Fruit fly (Drosophila melanogaster) whole organism, embryonic: ENCODE measurements around the gene lectin-33A.

Experiments
- Bgb ChIP-seq: fragments of 200-800 bp; sonication (Bioruptor generic); IDR thresholded peaks from 2 replicates; pipeline ENCODE4 v1.3.6; 2022; ENCODE audit warnings: missing biosample characterization, missing genetic modification characterization; ENCODE audit not compliant: partially characterized antibody
- CG10267 ChIP-seq: fragments of 200-800 bp; sonication (Bioruptor generic); optimal IDR thresholded peaks from 2 replicates; lab custom pipeline; 2018; ENCODE audit warnings: missing biosample characterization, mild to moderate bottlenecking, missing genetic modification characterization, moderate library complexity
- CG10366 ChIP-seq: fragments of 200-800 bp; sonication (Bioruptor generic); IDR thresholded peaks from 2 replicates; pipeline ENCODE4 v1.3.6; 2022; ENCODE audit warnings: missing biosample characterization, missing genetic modification characterization
- CG11695 ChIP-seq: fragments of 200-800 bp; sonication (Bioruptor generic); IDR thresholded peaks from 3 replicates; pipeline ENCODE4 v1.3.6; 2022; ENCODE audit warnings: missing biosample characterization, missing genetic modification characterization
- CG14014 ChIP-seq: fragments of 200-800 bp; sonication (Bioruptor generic); IDR thresholded peaks from 2 replicates; pipeline ENCODE4 v1.3.6; 2022; ENCODE audit warnings: missing biosample characterization, missing genetic modification characterization
- CG14050 ChIP-seq: fragments of 200-800 bp; sonication (Bioruptor generic); IDR thresholded peaks from 3 replicates; pipeline ENCODE4 v1.3.6; 2022; ENCODE audit warnings: missing biosample characterization, missing genetic modification characterization
- CG14667 ChIP-seq: fragments of 200-800 bp; sonication (Bioruptor generic); IDR thresholded peaks from 2 replicates; pipeline ENCODE4 v1.3.6; 2022; ENCODE audit warnings: missing biosample characterization, missing genetic modification characterization
- CG15269 ChIP-seq: fragments of 200-800 bp; sonication (Bioruptor generic); optimal IDR thresholded peaks from 2 replicates; lab custom pipeline; 2018; ENCODE audit warnings: missing biosample characterization, mild to moderate bottlenecking, missing genetic modification characterization, moderate library complexity
- CG16813 ChIP-seq: fragments of 200-800 bp; sonication (Bioruptor generic); IDR thresholded peaks from 3 replicates; pipeline ENCODE4 v1.3.6; 2022; ENCODE audit warnings: missing biosample characterization, missing genetic modification characterization; ENCODE audit not compliant: partially characterized antibody
- CG1792 ChIP-seq: fragments of 200-800 bp; sonication (Bioruptor generic); optimal IDR thresholded peaks from 2 replicates; lab custom pipeline; 2016; ENCODE audit warnings: missing biosample characterization, missing genetic modification characterization
- CG1832 ChIP-seq: fragments of 200-800 bp; sonication (Bioruptor generic); optimal IDR thresholded peaks from 2 replicates; lab custom pipeline; 2017; ENCODE audit warnings: missing biosample characterization, mild to moderate bottlenecking, missing genetic modification characterization, inconsistent platforms
- CG18619 ChIP-seq: fragments of 200-800 bp; sonication (Bioruptor generic); optimal IDR thresholded peaks from 3 replicates; lab custom pipeline; 2017; ENCODE audit warnings: missing biosample characterization, mild to moderate bottlenecking, missing genetic modification characterization
- CG3847 ChIP-seq: fragments of 200-800 bp; sonication (Bioruptor generic); IDR thresholded peaks from 2 replicates; pipeline ENCODE4 v1.3.6; 2022; ENCODE audit warnings: missing biosample characterization, missing genetic modification characterization
- CG8089 ChIP-seq: fragments of 200-800 bp; sonication (Bioruptor generic); optimal IDR thresholded peaks from 3 replicates; lab custom pipeline; 2016; ENCODE audit warnings: missing biosample characterization, missing genetic modification characterization
- CG8290 ChIP-seq, 3 experiments: fragments of 200-800 bp; sonication (Bioruptor generic); optimal IDR thresholded peaks; 2 replicates each; lab custom pipeline; 2016 to 2019; ENCODE audit warnings: missing biosample characterization in 3 of 3, missing genetic modification characterization in 3 of 3, mild to moderate bottlenecking in 2 of 3, moderate library complexity in 1 of 3
- CG9437 ChIP-seq: fragments of 200-800 bp; sonication (Bioruptor generic); optimal IDR thresholded peaks from 2 replicates; lab custom pipeline; 2018; ENCODE audit warnings: missing biosample characterization, mild to moderate bottlenecking, missing genetic modification characterization
- Dbx ChIP-seq: fragments of 200-800 bp; sonication (Bioruptor generic); IDR thresholded peaks from 3 replicates; pipeline ENCODE4 v1.3.6; 2022; ENCODE audit warnings: missing biosample characterization, missing genetic modification characterization
- Dref ChIP-seq: fragments of 200-800 bp; sonication (Bioruptor generic); IDR thresholded peaks from 2 replicates; pipeline ENCODE4 v1.3.6; 2022; ENCODE audit warnings: missing biosample characterization, missing genetic modification characterization
- HLH4C ChIP-seq: fragments of 200-800 bp; sonication (Bioruptor generic); IDR thresholded peaks from 3 replicates; pipeline ENCODE4 v1.3.6; 2022; ENCODE audit warnings: missing biosample characterization, missing genetic modification characterization; ENCODE audit not compliant: partially characterized antibody
- Hsf ChIP-seq: fragments of 200-800 bp; sonication (Bioruptor generic); optimal IDR thresholded peaks from 3 replicates; lab custom pipeline; 2016; ENCODE audit warnings: missing biosample characterization, missing genetic modification characterization
- Lpt ChIP-seq: fragments of >200 bp; optimal IDR thresholded peaks from 2 replicates; lab custom pipeline; 2018; ENCODE audit warnings: missing biosample characterization, missing genetic modification characterization
- Opbp ChIP-seq: fragments of 200-800 bp; sonication (Bioruptor generic); IDR thresholded peaks from 3 replicates; pipeline ENCODE4 v1.3.6; 2022; ENCODE audit warnings: missing biosample characterization, missing genetic modification characterization; ENCODE audit not compliant: partially characterized antibody
- Side ChIP-seq: fragments of 200-800 bp; sonication (Bioruptor generic); optimal IDR thresholded peaks from 2 replicates; lab custom pipeline; 2016; ENCODE audit warnings: missing biosample characterization, missing genetic modification characterization
- Six4 ChIP-seq: fragments of 200-800 bp; sonication (Bioruptor generic); optimal IDR thresholded peaks from 2 replicates; lab custom pipeline; 2016; ENCODE audit warnings: missing biosample characterization, missing genetic modification characterization
- Sry-β ChIP-seq: fragments of 200-800 bp; sonication (Bioruptor generic); optimal IDR thresholded peaks from 2 replicates; lab custom pipeline; 2018; ENCODE audit warnings: missing biosample characterization, mild to moderate bottlenecking, missing genetic modification characterization, moderate library complexity
- Sry-δ ChIP-seq: fragments of 200-800 bp; sonication (Bioruptor generic); optimal IDR thresholded peaks from 2 replicates; lab custom pipeline; 2016; ENCODE audit warnings: missing biosample characterization, missing genetic modification characterization
- Usf ChIP-seq: fragments of 200-800 bp; sonication (Bioruptor generic); optimal IDR thresholded peaks from 2 replicates; lab custom pipeline; 2017; ENCODE audit warnings: missing genotype, missing biosample characterization, missing genetic modification characterization
- YL-1 ChIP-seq: fragments of 200-800 bp; sonication (Bioruptor generic); optimal IDR thresholded peaks from 3 replicates; lab custom pipeline; 2017; ENCODE audit warnings: missing biosample characterization, mild to moderate bottlenecking, missing genetic modification characterization
- abd-A ChIP-seq: fragments of 200-800 bp; sonication (Bioruptor generic); optimal IDR thresholded peaks from 3 replicates; lab custom pipeline; 2019; ENCODE audit warnings: missing biosample characterization, mild to moderate bottlenecking, missing genetic modification characterization, moderate library complexity
- bab2 ChIP-seq: fragments of 200-800 bp; sonication (Bioruptor generic); optimal IDR thresholded peaks from 2 replicates; lab custom pipeline; 2016; ENCODE audit warnings: missing biosample characterization, missing genetic modification characterization
- caup ChIP-seq: fragments of 200-800 bp; sonication (Bioruptor generic); optimal IDR thresholded peaks from 3 replicates; lab custom pipeline; 2017; ENCODE audit warnings: missing biosample characterization, mild to moderate bottlenecking, missing genetic modification characterization, moderate library complexity; ENCODE audit not compliant: severe bottlenecking
- chif ChIP-seq, 2 experiments: fragments of 200-800 bp; sonication (Bioruptor generic); optimal IDR thresholded peaks; 3 replicates each; lab custom pipeline; 2016; ENCODE audit warnings: missing biosample characterization in 2 of 2, missing genetic modification characterization in 2 of 2
- disco-r ChIP-seq: fragments of 200-800 bp; sonication (Bioruptor generic); optimal IDR thresholded peaks from 2 replicates; lab custom pipeline; 2016; ENCODE audit warnings: missing biosample characterization, missing genetic modification characterization
- dpn ChIP-seq, 2 experiments: fragments of 200-800 bp; sonication (Bioruptor generic); optimal IDR thresholded peaks; 3 replicates each; lab custom pipeline; 2016; ENCODE audit warnings: missing biosample characterization in 2 of 2, missing genetic modification characterization in 2 of 2
- eve ChIP-seq, 2 experiments: fragments of >200 bp; optimal IDR thresholded peaks; 2 replicates each; lab custom pipeline; 2017; ENCODE audit warnings: missing biosample characterization in 2 of 2, missing genetic modification characterization in 2 of 2
- fu2 ChIP-seq: fragments of 200-800 bp; sonication (Bioruptor generic); optimal IDR thresholded peaks from 2 replicates; lab custom pipeline; 2016; ENCODE audit warnings: missing biosample characterization, missing genetic modification characterization
- grau ChIP-seq: fragments of 200-800 bp; optimal IDR thresholded peaks from 3 replicates; lab custom pipeline; 2019; ENCODE audit warnings: missing biosample characterization, mild to moderate bottlenecking, missing genetic modification characterization, moderate library complexity
- gro ChIP-seq: fragments of 200-800 bp; sonication (Bioruptor generic); optimal IDR thresholded peaks from 2 replicates; lab custom pipeline; 2016; ENCODE audit warnings: missing biosample characterization, missing genetic modification characterization
- luna ChIP-seq: fragments of 200-800 bp; sonication (Bioruptor generic); optimal IDR thresholded peaks from 2 replicates; lab custom pipeline; 2016; ENCODE audit warnings: missing biosample characterization, missing genetic modification characterization
- maf-S ChIP-seq: fragments of 200-800 bp; sonication (Bioruptor generic); optimal IDR thresholded peaks from 2 replicates; lab custom pipeline; 2016; ENCODE audit warnings: missing biosample characterization, missing genetic modification characterization
- nerfin-1 ChIP-seq: fragments of 200-800 bp; sonication (Bioruptor generic); optimal IDR thresholded peaks from 3 replicates; lab custom pipeline; 2019; ENCODE audit warnings: missing biosample characterization, mild to moderate bottlenecking, missing genetic modification characterization, moderate library complexity
- org-1 ChIP-seq: fragments of 200-800 bp; sonication (Bioruptor generic); optimal IDR thresholded peaks from 2 replicates; lab custom pipeline; 2017; ENCODE audit warnings: missing biosample characterization, missing genetic modification characterization
- p53 ChIP-seq: fragments of 200-800 bp; sonication (Bioruptor generic); optimal IDR thresholded peaks from 2 replicates; lab custom pipeline; 2016; ENCODE audit warnings: missing biosample characterization, missing genetic modification characterization
- pum ChIP-seq: fragments of 200-800 bp; sonication (Bioruptor generic); optimal IDR thresholded peaks from 2 replicates; lab custom pipeline; 2016; ENCODE audit warnings: missing biosample characterization, missing genetic modification characterization
- ranshi ChIP-seq: fragments of 200-800 bp; sonication (Bioruptor generic); IDR thresholded peaks from 2 replicates; pipeline ENCODE4 v1.3.6; 2022; ENCODE audit warnings: missing biosample characterization, missing genetic modification characterization
- repo ChIP-seq: fragments of 200-800 bp; sonication (Bioruptor generic); optimal IDR thresholded peaks from 2 replicates; lab custom pipeline; 2016; ENCODE audit warnings: missing biosample characterization, missing genetic modification characterization
- sna ChIP-seq: fragments of 200-800 bp; sonication (Bioruptor generic); IDR thresholded peaks from 2 replicates; pipeline ENCODE4 v1.3.6; 2022; ENCODE audit warnings: missing biosample characterization, missing genetic modification characterization; ENCODE audit not compliant: partially characterized antibody
- tin ChIP-seq: fragments of 200-800 bp; sonication (Bioruptor generic); optimal IDR thresholded peaks from 3 replicates; lab custom pipeline; 2016; ENCODE audit warnings: missing biosample characterization, missing genetic modification characterization
- tio ChIP-seq: fragments of 200-800 bp; sonication (Bioruptor generic); optimal IDR thresholded peaks from 2 replicates; lab custom pipeline; 2017; ENCODE audit warnings: missing biosample characterization, missing genetic modification characterization, inconsistent platforms
- tll ChIP-seq, 2 experiments: fragments of 200-800 bp in 1 of 2; fragments of >200 bp in 1 of 2; sonication (Bioruptor generic) in 1 of 2; optimal IDR thresholded peaks; 2 replicates each; lab custom pipeline; 2017 to 2019; ENCODE audit warnings: missing biosample characterization in 2 of 2, missing genetic modification characterization in 2 of 2, mild to moderate bottlenecking in 1 of 2, moderate library complexity in 1 of 2
- zfh2 ChIP-seq: fragments of 200-800 bp; sonication (Bioruptor generic); optimal IDR thresholded peaks from 2 replicates; lab custom pipeline; 2016; ENCODE audit warnings: missing biosample characterization, missing genetic modification characterization

The lectin-33A gene

dm6 chr2L:10989162-10989561, 12.7 kb upstream of the lectin-33A start, which contains the start of gene TTLL4A (continued):
- peak; percentile 3 for TF ChIP-seq CG1792
- peak; percentile 17 for TF ChIP-seq Sry-β
- TF ChIP-seq pum: no peak
- peak; percentile 7 for TF ChIP-seq maf-S (GFP tag; lab: Kevin White, UChicago)
- TF ChIP-seq repo: no peak
- no peak for TF ChIP-seq ranshi (GFP tag; lab: Robert Waterston, UW)
- TF ChIP-seq Opbp: peak; percentile 99
- peak; percentile 7 for TF ChIP-seq bab2 (GFP tag; lab: Kevin White, UChicago)
- no peak for TF ChIP-seq eve (GFP tag; optimal IDR thresholded peaks at IDR 0.05; lab: Kevin White, UChicago)
- TF ChIP-seq Usf: no peak
- no peak for TF ChIP-seq tll (GFP tag; optimal IDR thresholded peaks at IDR 0.05; lab: Kevin White, UChicago)
- peak; percentile 27 for TF ChIP-seq CG8290 (GFP tag; optimal IDR thresholded peaks at IDR 0.05; lab: Kevin White, UChicago)
- TF ChIP-seq CG8290 (tag; optimal IDR thresholded peaks at IDR 0.05; lab: Kevin White, UChicago): no peak
- peak; percentile 23 for TF ChIP-seq Side
- TF ChIP-seq gro: peak; percentile 50
- no peak for TF ChIP-seq org-1 (GFP tag; lab: Kevin White, UChicago)
- TF ChIP-seq CG8089: no peak
- no peak for TF ChIP-seq CG18619 (GFP tag; lab: Kevin White, UChicago)
- TF ChIP-seq disco-r: no peak
- no peak for TF ChIP-seq abd-A (tag; lab: Kevin White, UChicago)
- no peak for TF ChIP-seq CG10366
- no peak for TF ChIP-seq tio (GFP tag; lab: Kevin White, UChicago)
- TF ChIP-seq CG14050 (GFP tag; lab: Robert Waterston, UW): no peak
- peak; percentile 21 for TF ChIP-seq Hsf
- peak in 1 of 2 experiments; percentile 36 for TF ChIP-seq dpn (GFP tag; optimal IDR thresholded peaks at IDR 0.05; lab: Kevin White, UChicago)
- no peak for TF ChIP-seq CG1832 (GFP tag; lab: Kevin White, UChicago)
- peak; percentile 97 for TF ChIP-seq sna (GFP tag; lab: Robert Waterston, UW)
- TF ChIP-seq grau (tag; lab: Kevin White, UChicago): no peak
- TF ChIP-seq nerfin-1 (tag; lab: Kevin White, UChicago): no peak
- peak; percentile 99 for TF ChIP-seq Bgb (GFP tag; lab: Robert Waterston, UW)
- no peak for TF ChIP-seq CG15269 (tag; lab: Kevin White, UChicago)
- TF ChIP-seq CG16813 (GFP tag; lab: Robert Waterston, UW): peak; percentile 98
- TF ChIP-seq zfh2 (GFP tag; lab: Kevin White, UChicago): peak; percentile 46
- no peak for TF ChIP-seq fu2
- TF ChIP-seq p53: no peak
- peak; percentile 62 for TF ChIP-seq Dref (GFP tag; lab: Robert Waterston, UW)
- no peak for TF ChIP-seq caup (GFP tag; lab: Kevin White, UChicago)
- TF ChIP-seq CG3847 (GFP tag; lab: Robert Waterston, UW): peak; percentile 40
- TF ChIP-seq YL-1 (GFP tag; lab: Kevin White, UChicago): peak; percentile 87
- TF ChIP-seq Sry-δ (GFP tag; lab: Kevin White, UChicago): peak; percentile 96
- no peak for TF ChIP-seq CG11695 (GFP tag; lab: Robert Waterston, UW)
- no peak for TF ChIP-seq Lpt (GFP tag; lab: Kevin White, UChicago)
- TF ChIP-seq luna (GFP tag; lab: Kevin White, UChicago): no peak
- no peak for TF ChIP-seq CG14014
- peak; percentile 9 for TF ChIP-seq tin
- no peak for TF ChIP-seq chif (GFP tag; optimal IDR thresholded peaks at IDR 0.05; lab: Kevin White, UChicago)
- TF ChIP-seq Dbx (GFP tag; lab: Robert Waterston, UW): 0 out of 3 replicates have a peak, but pooled peaks have one; percentile 44
- TF ChIP-seq CG14667 (GFP tag; lab: Robert Waterston, UW): no peak
- TF ChIP-seq CG10267 (tag; lab: Kevin White, UChicago): peak; percentile 63
- peak; percentile 85 for TF ChIP-seq CG9437 (GFP tag; lab: Kevin White, UChicago)
- TF ChIP-seq Six4 (GFP tag; lab: Kevin White, UChicago): no peak
- peak; percentile 95 for TF ChIP-seq HLH4C (GFP tag; lab: Robert Waterston, UW)
